Worm (Caenorhabditis elegans) whole organism, young adult: ENCODE measurements around the gene C04B4.6.

Experiments
- ets-4 ChIP-seq: fragments of 200-800 bp; sonication (Bioruptor generic); optimal IDR thresholded peaks from 2 replicates; lab custom pipeline; 2018; ENCODE audit warnings: mild to moderate bottlenecking, missing genetic modification characterization, missing compliant biosample characterization
- him-1 ChIP-seq: sonication (generic microtip); optimal IDR thresholded peaks from 2 replicates; lab custom pipeline; 2016; ENCODE audit warnings: missing genotype, missing genetic modification reagents, missing genetic modification characterization, missing compliant biosample characterization
- pha-4 ChIP-seq: fragments of 150-350 bp; sonication (generic microtip); optimal IDR thresholded peaks from 2 replicates; lab custom pipeline; 2014; ENCODE audit warnings: missing biosample characterization, missing genetic modification reagents, missing genetic modification characterization

DNA sequence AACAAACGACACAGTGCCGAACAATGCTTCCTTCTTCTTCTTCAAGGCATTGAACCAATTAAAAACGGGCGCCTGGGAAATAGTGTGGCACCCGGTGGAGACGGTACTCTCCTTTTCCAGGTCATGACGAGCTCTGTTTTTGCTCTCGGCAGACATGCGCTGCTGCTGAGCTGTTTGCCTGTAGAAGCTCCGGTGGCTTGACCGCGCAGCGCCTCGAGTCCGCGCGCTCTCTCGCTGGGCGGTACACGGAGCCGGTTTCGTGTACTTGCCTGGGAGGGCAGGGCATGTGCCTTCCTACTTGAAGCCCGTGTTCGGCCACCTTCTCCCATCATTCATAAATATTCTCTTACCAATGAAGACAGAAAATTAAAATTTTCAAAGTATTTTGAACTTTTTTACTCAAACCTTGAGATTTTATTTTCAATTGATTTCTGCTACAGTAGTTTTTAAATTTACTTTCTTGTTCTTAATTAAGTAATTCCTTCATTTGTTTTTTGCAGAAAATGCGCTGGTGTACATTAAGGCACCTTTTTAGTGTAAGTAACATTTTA is 15.0 kb downstream of the C04B4.6 start, which contains the start of gene E01G6.1:
- TF ChIP-seq pha-4 (no peak), ets-4 (GFP tag; lab: Kevin White, UChicago) (no peak), him-1 (no peak)
